Worm (Caenorhabditis elegans) whole organism, L1 larva: ENCODE results near the gene F35H10.3.
A peak's percentile ranks its signal among the peaks of the same experiment; 100 is the strongest.

Experiments used
- C04F5.9 ChIP-seq: sonication (generic microtip); optimal IDR thresholded peaks from 2 replicates; lab custom pipeline; 2016; ENCODE audit warnings: missing genetic modification characterization, missing compliant biosample characterization
- C16A3.4 ChIP-seq: fragments of 150-350 bp; optimal IDR thresholded peaks from 2 replicates; lab custom pipeline; 2014; ENCODE audit warnings: missing biosample characterization, missing genetic modification characterization
- C34B4.2 ChIP-seq: sonication (generic microtip); optimal IDR thresholded peaks from 2 replicates; lab custom pipeline; 2017; ENCODE audit warnings: mild to moderate bottlenecking, missing genetic modification characterization, missing compliant biosample characterization
- F16B12.6 ChIP-seq: fragments of 150-350 bp; optimal IDR thresholded peaks from 2 replicates; lab custom pipeline; 2014; ENCODE audit warnings: missing biosample characterization, missing genetic modification characterization
- Y116A8C.19 ChIP-seq: sonication (generic microtip); optimal IDR thresholded peaks from 2 replicates; lab custom pipeline; 2016; ENCODE audit warnings: missing compliant biosample characterization, missing genetic modification characterization, borderline replicate concordance
- blmp-1 ChIP-seq: fragments of 150-350 bp; optimal IDR thresholded peaks from 2 replicates; lab custom pipeline; 2014; ENCODE audit warnings: missing biosample characterization, missing genetic modification characterization
- ceh-63 ChIP-seq: fragments of 200-800 bp; sonication (Bioruptor generic); optimal IDR thresholded peaks from 2 replicates; lab custom pipeline; 2018; ENCODE audit warnings: mild to moderate bottlenecking, missing genetic modification characterization, missing compliant biosample characterization
- ceh-8 ChIP-seq: fragments of 200-800 bp; sonication (Bioruptor generic); optimal IDR thresholded peaks from 2 replicates; lab custom pipeline; 2018; ENCODE audit warnings: mild to moderate bottlenecking, missing genetic modification characterization, moderate library complexity, missing compliant biosample characterization
- ces-1 ChIP-seq: fragments of 150-350 bp; optimal IDR thresholded peaks from 2 replicates; lab custom pipeline; 2014; ENCODE audit warnings: missing biosample characterization, missing genetic modification reagents, missing genetic modification characterization
- dpl-1 ChIP-seq, 3 experiments: fragments of 150-350 bp in 2 of 3; sonication (generic microtip) in 1 of 3; optimal IDR thresholded peaks; 2 replicates each; lab custom pipeline; 2014 to 2017; ENCODE audit warnings: missing biosample characterization in 3 of 3, missing genetic modification characterization in 3 of 3, missing genetic modification reagents in 3 of 3
- efl-1 ChIP-seq, 4 experiments: fragments of 150-350 bp; optimal IDR thresholded peaks in 3 of 4; peaks in 1 of 4; 1 replicate in 1 of 4; 2 replicates in 3 of 4; lab custom pipeline; 2014; ENCODE audit warnings: missing biosample characterization in 2 of 4, missing genetic modification characterization in 2 of 4, missing genetic modification reagents in 2 of 4
- egl-13 ChIP-seq: sonication (generic microtip); optimal IDR thresholded peaks from 2 replicates; lab custom pipeline; 2016; ENCODE audit warnings: missing genotype, missing genetic modification reagents, missing genetic modification characterization, missing compliant biosample characterization
- elt-3 ChIP-seq, 6 experiments: fragments of 150-350 bp in 1 of 6; sonication (generic microtip); optimal IDR thresholded peaks; 2 replicates each; lab custom pipeline; 2017 to 2018; ENCODE audit warnings: missing biosample characterization in 6 of 6, missing genetic modification characterization in 6 of 6, inconsistent platforms in 1 of 6
- fkh-8 ChIP-seq: sonication (generic microtip); optimal IDR thresholded peaks from 2 replicates; lab custom pipeline; 2016; ENCODE audit warnings: mild to moderate bottlenecking, missing genetic modification characterization, missing compliant biosample characterization
- fos-1 ChIP-seq: fragments of 150-350 bp; optimal IDR thresholded peaks from 2 replicates; lab custom pipeline; 2014; ENCODE audit warnings: missing biosample characterization, missing genetic modification characterization
- grh-1 ChIP-seq: fragments of 200-800 bp; sonication (Bioruptor generic); IDR thresholded peaks from 2 replicates; pipeline ENCODE4 v1.3.6; 2022; ENCODE audit warnings: missing genetic modification reagents, missing genetic modification characterization, missing compliant biosample characterization
- hlh-4 ChIP-seq: sonication (generic microtip); optimal IDR thresholded peaks from 2 replicates; lab custom pipeline; 2016; ENCODE audit warnings: mild to moderate bottlenecking, missing genetic modification characterization, missing compliant biosample characterization
- hpl-2 ChIP-seq: fragments of 150-350 bp; optimal IDR thresholded peaks from 2 replicates; lab custom pipeline; 2014; ENCODE audit warnings: missing biosample characterization, missing genetic modification reagents, missing genetic modification characterization
- irx-1 ChIP-seq: sonication (generic microtip); optimal IDR thresholded peaks from 2 replicates; lab custom pipeline; 2016; ENCODE audit warnings: missing genetic modification characterization, missing compliant biosample characterization
- lin-13 ChIP-seq: fragments of 150-350 bp; optimal IDR thresholded peaks from 2 replicates; lab custom pipeline; 2014; ENCODE audit warnings: missing biosample characterization, missing genetic modification reagents, missing genetic modification characterization
- lin-14 ChIP-seq: fragments of 200-800 bp; sonication (Bioruptor generic); optimal IDR thresholded peaks from 2 replicates; lab custom pipeline; 2018; ENCODE audit warnings: mild to moderate bottlenecking, missing genetic modification characterization, moderate library complexity, missing compliant biosample characterization
- lin-35 ChIP-seq, 2 experiments: fragments of 150-350 bp; optimal IDR thresholded peaks; 2 replicates each; lab custom pipeline; 2014; ENCODE audit warnings: missing biosample characterization in 2 of 2, missing genetic modification characterization in 2 of 2, missing genetic modification reagents in 2 of 2
- lir-3 ChIP-seq: sonication (generic microtip); optimal IDR thresholded peaks from 2 replicates; lab custom pipeline; 2016; ENCODE audit warnings: mild to moderate bottlenecking, missing genetic modification characterization, moderate library complexity, missing compliant biosample characterization; ENCODE audit not compliant: poor library complexity
- mdl-1 ChIP-seq, 2 experiments: fragments of 150-350 bp; optimal IDR thresholded peaks; 2 replicates each; lab custom pipeline; 2014 to 2017; ENCODE audit warnings: missing biosample characterization in 2 of 2, missing genetic modification characterization in 2 of 2, inconsistent platforms in 1 of 2
- mep-1 ChIP-seq: fragments of 150-350 bp; optimal IDR thresholded peaks from 2 replicates; lab custom pipeline; 2014; ENCODE audit warnings: missing biosample characterization, missing genetic modification characterization
- nhr-11 ChIP-seq: fragments of 150-350 bp; optimal IDR thresholded peaks from 2 replicates; lab custom pipeline; 2014; ENCODE audit warnings: missing biosample characterization, missing genetic modification characterization
- nhr-12 ChIP-seq: sonication (generic microtip); optimal IDR thresholded peaks from 2 replicates; lab custom pipeline; 2017; ENCODE audit warnings: missing biosample characterization, missing genetic modification characterization
- nhr-20 ChIP-seq: sonication (generic microtip); optimal IDR thresholded peaks from 2 replicates; lab custom pipeline; 2016; ENCODE audit warnings: mild to moderate bottlenecking, missing genetic modification characterization, missing compliant biosample characterization
- nhr-237 ChIP-seq: fragments of 150-350 bp; optimal IDR thresholded peaks from 2 replicates; lab custom pipeline; 2014; ENCODE audit warnings: missing biosample characterization, missing genetic modification characterization
- nhr-71 ChIP-seq: sonication (generic microtip); optimal IDR thresholded peaks from 2 replicates; lab custom pipeline; 2016; ENCODE audit warnings: mild to moderate bottlenecking, missing genetic modification characterization, moderate library complexity, missing compliant biosample characterization
- nhr-85 ChIP-seq: sonication (generic microtip); peaks from one replicate; lab custom pipeline; 2016; ENCODE audit warnings: missing genetic modification characterization, inconsistent platforms, missing compliant biosample characterization
- pax-3 ChIP-seq: fragments of 200-800 bp; sonication (Bioruptor generic); optimal IDR thresholded peaks from 2 replicates; lab custom pipeline; 2018; ENCODE audit warnings: mild to moderate bottlenecking, missing genetic modification characterization, moderate library complexity, missing compliant biosample characterization
- skn-1 ChIP-seq: fragments of 150-350 bp; optimal IDR thresholded peaks from 2 replicates; lab custom pipeline; 2014; ENCODE audit warnings: missing biosample characterization, missing genetic modification characterization
- snu-23 ChIP-seq: sonication (generic microtip); optimal IDR thresholded peaks from 2 replicates; lab custom pipeline; 2016; ENCODE audit warnings: missing genetic modification characterization, missing compliant biosample characterization
- sup-37 ChIP-seq: fragments of 200-800 bp; sonication (Bioruptor generic); optimal IDR thresholded peaks from 2 replicates; lab custom pipeline; 2018; ENCODE audit warnings: mild to moderate bottlenecking, missing genetic modification characterization, missing compliant biosample characterization
- unc-130 ChIP-seq: fragments of 150-350 bp; optimal IDR thresholded peaks from 2 replicates; lab custom pipeline; 2017; ENCODE audit warnings: missing biosample characterization, missing genetic modification characterization, inconsistent platforms
- unc-62 ChIP-seq: fragments of 150-350 bp; optimal IDR thresholded peaks from 2 replicates; lab custom pipeline; 2014; ENCODE audit warnings: missing biosample characterization, missing genetic modification reagents, missing genetic modification characterization
- vab-15 ChIP-seq: sonication (generic microtip); optimal IDR thresholded peaks from 2 replicates; lab custom pipeline; 2017; ENCODE audit warnings: missing genotype, mild to moderate bottlenecking, missing genetic modification characterization, missing compliant biosample characterization
- xbp-1 ChIP-seq: sonication (generic microtip); optimal IDR thresholded peaks from 2 replicates; lab custom pipeline; 2016; ENCODE audit warnings: missing genetic modification characterization, missing compliant biosample characterization

The F35H10.3 gene

ce11 chrIV:8355592-8355991 lies 29.8 kb downstream of the F35H10.3 start, which contains the start of the genes F17E9.2 and col-116:
Gene F17E9.2 (plus strand): TSS chrIV:8355892.
Gene col-116 (plus strand): TSS chrIV:8355906.
- TF ChIP-seq pax-3 (tag; lab: Kevin White, UChicago) (no peak), efl-1 (optimal IDR thresholded peaks at IDR 0.05; lab: Kevin White, UChicago) (no peak), efl-1 (GFP tag; optimal IDR thresholded peaks at IDR 0.05 in 1 of 2; lab: Kevin White, UChicago) (peak in 1 of 2 experiments; percentile 60)

ce11 chrIV:8357299-8357698 lies 31.5 kb downstream of the F35H10.3 start:
- TF ChIP-seq lin-13 (GFP tag; lab: Kevin White, UChicago), result no peak
- no peak for TF ChIP-seq efl-1 (optimal IDR thresholded peaks at IDR 0.05; lab: Kevin White, UChicago)
- peak in 1 of 2 experiments; percentile 81 for TF ChIP-seq efl-1 (GFP tag; optimal IDR thresholded peaks at IDR 0.05 in 1 of 2; lab: Kevin White, UChicago)
- no peak for TF ChIP-seq fos-1
- TF ChIP-seq F16B12.6 (tag; lab: Kevin White, UChicago), result no peak
- no peak for TF ChIP-seq mdl-1 (tag; optimal IDR thresholded peaks at IDR 0.05; lab: Kevin White, UChicago)
- no peak for TF ChIP-seq skn-1
- no peak for TF ChIP-seq nhr-11 (tag; lab: Kevin White, UChicago)
- no peak for TF ChIP-seq lin-14 (GFP tag; lab: Kevin White, UChicago)
- TF ChIP-seq elt-3 (tag; optimal IDR thresholded peaks at IDR 0.05; lab: Kevin White, UChicago), result no peak

DNA sequence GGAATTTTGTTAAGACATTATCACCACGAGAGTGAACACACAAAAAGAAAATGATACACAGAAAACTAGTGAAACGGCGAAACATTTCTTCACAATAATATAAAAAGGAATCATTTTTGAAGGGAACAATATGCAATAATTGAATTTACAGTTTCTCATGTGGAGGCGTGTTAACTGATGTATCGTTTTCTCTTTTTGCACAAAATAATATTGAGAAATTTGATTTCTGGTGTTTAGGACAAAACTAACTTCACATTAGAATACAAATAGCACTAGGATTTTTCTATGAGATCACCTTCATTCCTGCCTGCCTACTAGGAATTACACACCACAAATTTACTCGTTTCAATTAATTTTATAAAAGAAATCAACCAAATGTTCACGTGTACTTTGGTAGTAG lies 32.7 kb downstream of the F35H10.3 start, which contains the start of gene D2096.13:
TSS of gene D2096.13 (minus strand) at position 101 of the 400 bp plus-strand sequence.
- TF ChIP-seq C04F5.9 (tag; lab: Kevin White, UChicago), result no peak
- no peak for TF ChIP-seq efl-1 (optimal IDR thresholded peaks at IDR 0.05; lab: Kevin White, UChicago)
- no peak for TF ChIP-seq efl-1 (GFP tag; optimal IDR thresholded peaks at IDR 0.05 in 1 of 2; lab: Kevin White, UChicago)
- no peak for TF ChIP-seq hpl-2 (GFP tag; lab: Kevin White, UChicago)
- TF ChIP-seq C34B4.2 (tag; lab: Kevin White, UChicago), result no peak
- TF ChIP-seq grh-1, result no peak
- TF ChIP-seq vab-15 (tag; lab: Kevin White, UChicago), result no peak
- TF ChIP-seq unc-130, result no peak
- TF ChIP-seq elt-3 (tag; optimal IDR thresholded peaks at IDR 0.05; lab: Kevin White, UChicago), result no peak
- no peak for TF ChIP-seq nhr-237
- no peak for TF ChIP-seq nhr-85
- TF ChIP-seq, all 84 proteins: peak for 0

DNA sequence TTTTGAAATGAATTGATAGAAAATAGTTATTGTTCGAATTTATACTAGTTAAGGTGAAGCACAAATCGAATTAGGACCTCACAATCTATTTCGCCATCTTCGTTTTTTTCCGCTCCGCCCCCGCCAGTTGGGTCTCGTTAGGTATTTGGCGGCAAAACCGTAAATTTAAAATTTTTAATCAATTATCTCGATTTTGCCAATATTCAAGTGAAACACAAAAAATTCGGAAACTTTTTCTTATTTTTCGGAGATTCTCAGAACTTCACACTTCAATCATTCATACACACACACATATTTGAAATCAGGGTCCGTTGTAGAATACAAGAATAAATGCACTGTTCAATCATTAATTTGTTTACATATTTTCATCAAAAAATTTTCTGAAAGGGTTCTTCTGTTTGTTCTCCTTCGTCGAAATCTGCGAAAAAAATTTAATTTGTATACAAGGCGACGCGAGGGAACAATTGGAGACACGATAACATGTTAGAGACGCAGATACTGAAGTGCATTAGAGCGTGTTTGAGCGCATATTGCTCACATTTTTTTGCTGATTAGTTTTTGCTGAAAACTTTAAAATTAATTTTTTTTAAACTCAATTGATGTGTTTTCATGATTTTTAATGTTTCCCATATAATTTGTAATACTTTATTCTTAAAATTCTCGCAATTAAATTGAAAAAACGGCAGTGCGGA lies 34.1 kb downstream of the F35H10.3 start, which contains the start of gene D2096.5:
TSS of gene D2096.5 (minus strand) at position 51 of the 692 bp plus-strand sequence.
- TF ChIP-seq xbp-1 (tag; lab: Kevin White, UChicago) (peak; percentile 13), lin-14 (GFP tag; lab: Kevin White, UChicago) (peak; percentile 59), egl-13 (tag; lab: Kevin White, UChicago) (peak; percentile 34), nhr-71 (no peak), snu-23 (peak; percentile 20), efl-1 (optimal IDR thresholded peaks at IDR 0.05; lab: Kevin White, UChicago) (peak; percentile 37 to 52), efl-1 (GFP tag; optimal IDR thresholded peaks at IDR 0.05 in 1 of 2; lab: Kevin White, UChicago) (peak in 1 of 2 experiments; percentile 27), Y116A8C.19 (tag; lab: Kevin White, UChicago) (no peak), lin-35 (GFP tag; optimal IDR thresholded peaks at IDR 0.05; lab: Kevin White, UChicago) (peak in 1 of 2 experiments; percentile 47), dpl-1 (GFP tag; optimal IDR thresholded peaks at IDR 0.05; lab: Kevin White, UChicago) (peak in 1 of 3 experiments; percentile 46)

DNA sequence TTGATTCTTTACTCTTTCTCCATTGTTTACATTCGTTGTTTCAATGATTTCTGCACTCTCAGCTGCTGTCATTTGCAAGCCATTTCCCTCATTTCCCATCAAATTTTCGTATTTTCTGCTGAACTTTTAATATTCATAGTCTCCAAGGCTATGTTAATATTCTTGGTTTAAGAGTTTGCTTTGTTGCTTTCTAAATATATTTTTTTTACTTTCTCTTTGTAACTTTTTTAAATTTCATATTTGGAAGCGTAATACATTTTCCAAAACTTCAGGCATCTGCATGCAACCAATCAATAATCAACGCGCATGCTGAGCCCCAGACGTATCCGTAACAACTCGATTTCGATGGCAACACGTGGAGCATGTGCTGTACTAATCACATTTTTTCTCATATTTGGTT lies 35.0 kb downstream of the F35H10.3 start, which contains the start of gene sqv-1:
TSS of gene sqv-1 (plus strand) at position 301 of the 400 bp plus-strand sequence.
- TF ChIP-seq lin-14 (GFP tag; lab: Kevin White, UChicago) (no peak), lir-3 (tag; lab: Kevin White, UChicago) (no peak), mep-1 (tag; lab: Kevin White, UChicago) (no peak), vab-15 (tag; lab: Kevin White, UChicago) (no peak), snu-23 (no peak), nhr-20 (no peak), ceh-8 (GFP tag; lab: Kevin White, UChicago) (no peak), fkh-8 (no peak), xbp-1 (tag; lab: Kevin White, UChicago) (no peak), ceh-63 (GFP tag; lab: Kevin White, UChicago) (no peak), irx-1 (tag; lab: Kevin White, UChicago) (no peak), elt-3 (tag; optimal IDR thresholded peaks at IDR 0.05; lab: Kevin White, UChicago) (no peak), C16A3.4 (tag; lab: Kevin White, UChicago) (no peak), nhr-12 (no peak), ces-1 (GFP tag; lab: Kevin White, UChicago) (no peak), hlh-4 (tag; lab: Kevin White, UChicago) (no peak), blmp-1 (tag; lab: Kevin White, UChicago) (no peak), nhr-237 (no peak), unc-62 (GFP tag; lab: Kevin White, UChicago) (no peak), sup-37 (GFP tag; lab: Kevin White, UChicago) (no peak)
